Worm (Caenorhabditis elegans) whole organism, L4/young adult: ENCODE measurements around the gene F21C10.7.

Experiments
- W03F9.2 ChIP-seq: fragments of 150-350 bp; optimal IDR thresholded peaks from 2 replicates; lab custom pipeline; 2014; ENCODE audit warnings: missing biosample characterization, missing genetic modification characterization
- dao-5 ChIP-seq: sonication (generic microtip); optimal IDR thresholded peaks from 2 replicates; lab custom pipeline; 2016; ENCODE audit warnings: missing genotype, missing genetic modification characterization, moderate library complexity, missing compliant biosample characterization
- him-1 ChIP-seq: sonication (generic microtip); optimal IDR thresholded peaks from 2 replicates; lab custom pipeline; 2016; ENCODE audit warnings: missing genotype, missing genetic modification reagents, missing genetic modification characterization, missing compliant biosample characterization

The F21C10.7 gene

ce11 chrV:9111957-9112356, 610 bp upstream of the F21C10.7 start:
- no peak for TF ChIP-seq him-1 (tag; lab: Kevin White, UChicago)
- no peak for TF ChIP-seq dao-5 (tag; lab: Kevin White, UChicago)
- no peak for TF ChIP-seq W03F9.2 (tag; lab: Kevin White, UChicago)

ce11 chrV:9122004-9122403, 9.4 kb downstream of the F21C10.7 start, which contains the start of gene F21C10.13:
TSS of gene F21C10.13 (plus strand) at chrV:9122304.
- TF ChIP-seq him-1 (tag; lab: Kevin White, UChicago) (no peak), W03F9.2 (tag; lab: Kevin White, UChicago) (no peak), dao-5 (tag; lab: Kevin White, UChicago) (no peak)

- TF ChIP-seq dao-5 (tag; lab: Kevin White, UChicago): no peak
- no peak for TF ChIP-seq him-1 (tag; lab: Kevin White, UChicago)
- no peak for TF ChIP-seq W03F9.2 (tag; lab: Kevin White, UChicago)
These were observed 10.6 kb downstream of the F21C10.7 start, which contains the start of gene F21C10.11 for ce11 chrV:9123186-9123585. TSS of gene F21C10.11 (plus strand) at chrV:9123486.

- TF ChIP-seq him-1 (tag; lab: Kevin White, UChicago): no peak
- no peak for TF ChIP-seq dao-5 (tag; lab: Kevin White, UChicago)
- no peak for TF ChIP-seq W03F9.2 (tag; lab: Kevin White, UChicago)
These were observed 11.6 kb downstream of the F21C10.7 start, which contains the start of gene F21C10.6 for ce11 chrV:9124180-9124579. TSS of gene F21C10.6 (plus strand) at chrV:9124480.

- TF ChIP-seq him-1 (tag; lab: Kevin White, UChicago): no peak
- no peak for TF ChIP-seq W03F9.2 (tag; lab: Kevin White, UChicago)
- no peak for TF ChIP-seq dao-5 (tag; lab: Kevin White, UChicago)
These were observed 12.8 kb downstream of the F21C10.7 start, which contains the start of gene F21C10.5 for ce11 chrV:9125345-9125744. TSS of gene F21C10.5 (plus strand) at chrV:9125645.

ce11 chrV:9126316-9126715, 13.7 kb downstream of the F21C10.7 start, which contains the start of gene F21C10.4:
TSS of gene F21C10.4 (plus strand) at chrV:9126616.
- TF ChIP-seq him-1 (tag; lab: Kevin White, UChicago) (no peak), W03F9.2 (tag; lab: Kevin White, UChicago) (no peak)

ce11 chrV:9127773-9128172, 15.2 kb downstream of the F21C10.7 start, which contains the start of gene F21C10.3:
TSS of gene F21C10.3 (plus strand) at chrV:9128073.
- TF ChIP-seq W03F9.2 (tag; lab: Kevin White, UChicago): no peak
- TF ChIP-seq dao-5 (tag; lab: Kevin White, UChicago): no peak
- TF ChIP-seq him-1 (tag; lab: Kevin White, UChicago): no peak

- TF ChIP-seq dao-5 (tag; lab: Kevin White, UChicago) (no peak), W03F9.2 (tag; lab: Kevin White, UChicago) (no peak), him-1 (tag; lab: Kevin White, UChicago) (peak; percentile 36)
These were observed 16.0 kb downstream of the F21C10.7 start for ce11 chrV:9128562-9128961.

- TF ChIP-seq W03F9.2 (tag; lab: Kevin White, UChicago): no peak
- no peak for TF ChIP-seq him-1 (tag; lab: Kevin White, UChicago)
- no peak for TF ChIP-seq dao-5 (tag; lab: Kevin White, UChicago)
These were observed 18.2 kb downstream of the F21C10.7 start, which contains the start of gene F21C10.19 for ce11 chrV:9130766-9131165. TSS of gene F21C10.19 (plus strand) at chrV:9131066.

ce11 chrV:9132043-9132442, 19.5 kb downstream of the F21C10.7 start, which contains the start of gene F21C10.1:
TSS of gene F21C10.1 (plus strand) at chrV:9132343.
- no peak for TF ChIP-seq dao-5 (tag; lab: Kevin White, UChicago)
- no peak for TF ChIP-seq him-1 (tag; lab: Kevin White, UChicago)
- no peak for TF ChIP-seq W03F9.2 (tag; lab: Kevin White, UChicago)

- TF ChIP-seq him-1 (tag; lab: Kevin White, UChicago) (no peak), dao-5 (tag; lab: Kevin White, UChicago) (no peak), W03F9.2 (tag; lab: Kevin White, UChicago) (no peak)
These were observed 21.4 kb downstream of the F21C10.7 start, which contains the start of gene B0222.1 for ce11 chrV:9133950-9134349. TSS of gene B0222.1 (plus strand) at chrV:9134255.

ce11 chrV:9137618-9138017, 25.1 kb downstream of the F21C10.7 start, which contains the start of gene pitr-2:
TSS of gene pitr-2 (minus strand) at chrV:9137718.
- TF ChIP-seq W03F9.2 (tag; lab: Kevin White, UChicago) (no peak), dao-5 (tag; lab: Kevin White, UChicago) (no peak), him-1 (tag; lab: Kevin White, UChicago) (no peak)

- TF ChIP-seq dao-5 (tag; lab: Kevin White, UChicago) (no peak), him-1 (tag; lab: Kevin White, UChicago) (no peak), W03F9.2 (tag; lab: Kevin White, UChicago) (no peak)
These were observed 28.7 kb downstream of the F21C10.7 start, which contains the start of gene pitr-3 for ce11 chrV:9141297-9141696. TSS of gene pitr-3 (minus strand) at chrV:9141397.

ce11 chrV:9143896-9144295, 31.3 kb downstream of the F21C10.7 start:
- TF ChIP-seq W03F9.2 (tag; lab: Kevin White, UChicago): no peak
- no peak for TF ChIP-seq him-1 (tag; lab: Kevin White, UChicago)
